Worm (Caenorhabditis elegans) whole organism, mixed stage, embryonic: ENCODE results near the gene C08F11.12.

Source experiments
- elt-1 ChIP-seq: sonication (generic microtip); optimal IDR thresholded peaks from 2 replicates; lab custom pipeline; 2017; ENCODE audit warnings: missing genetic modification characterization, mild to moderate bottlenecking, missing compliant biosample characterization, antibody characterized with exemption, moderate library complexity, borderline replicate concordance; ENCODE audit not compliant: insufficient read depth
- lin-32 ChIP-seq: fragments of 200-800 bp; sonication (Bioruptor generic); optimal IDR thresholded peaks from 2 replicates; lab custom pipeline; 2018; ENCODE audit warnings: mild to moderate bottlenecking, missing genetic modification characterization, missing compliant biosample characterization
- mep-1 ChIP-seq: fragments of 150-350 bp; optimal IDR thresholded peaks from 2 replicates; lab custom pipeline; 2017; ENCODE audit warnings: missing biosample characterization, missing genetic modification reagents, missing genetic modification characterization, inconsistent platforms
- nhr-12 ChIP-seq: fragments of 150-350 bp; optimal IDR thresholded peaks from 2 replicates; lab custom pipeline; 2014; ENCODE audit warnings: missing biosample characterization, missing genetic modification characterization

DNA sequence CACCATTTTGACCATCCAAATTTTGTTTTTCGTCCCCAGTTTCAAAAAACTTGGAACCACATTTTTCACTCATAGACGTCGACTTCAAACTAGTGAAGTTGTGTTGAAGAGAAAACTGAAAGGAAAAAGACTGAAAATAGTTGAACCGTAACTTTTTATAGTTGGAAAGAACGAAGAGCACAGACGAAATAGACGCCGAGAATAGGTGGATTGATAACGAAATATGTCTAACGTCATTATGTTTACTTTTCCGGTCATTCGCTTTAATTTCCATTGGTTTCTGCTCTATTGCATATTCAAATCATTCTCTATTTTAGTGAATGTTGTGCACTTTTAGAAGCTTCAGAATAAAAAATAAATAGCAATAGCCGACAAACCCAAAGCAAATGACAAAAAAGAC is 41.6 kb downstream of the C08F11.12 start, which contains the start of gene C08F11.13:
- TF ChIP-seq lin-32 (GFP tag; lab: Kevin White, UChicago) (no peak), mep-1 (tag; lab: Kevin White, UChicago) (no peak), nhr-12 (tag; lab: Kevin White, UChicago) (no peak), elt-1 (tag; lab: Kevin White, UChicago) (no peak)
